Worm (Caenorhabditis elegans) whole organism, early embryonic: ENCODE data around the gene tbc-8.

Experiments
- F13C5.2 ChIP-seq: sonication (generic microtip); optimal IDR thresholded peaks from 2 replicates; lab custom pipeline; 2017; ENCODE audit warnings: mild to moderate bottlenecking, missing genetic modification characterization, inconsistent platforms, missing compliant biosample characterization
- aly-1 ChIP-seq: sonication (generic microtip); optimal IDR thresholded peaks from 2 replicates; lab custom pipeline; 2016; ENCODE audit warnings: missing genetic modification characterization, missing compliant biosample characterization
- ama-1 ChIP-seq: fragments of 150-350 bp; optimal IDR thresholded peaks from 2 replicates; lab custom pipeline; 2014
- flt-1 ChIP-seq: fragments of 200-800 bp; sonication (Bioruptor generic); IDR thresholded peaks from 2 replicates; pipeline ENCODE4 v1.3.6; 2022; ENCODE audit warnings: missing genetic modification characterization, missing compliant biosample characterization
- hmg-4 ChIP-seq: fragments of 200-800 bp; sonication (Bioruptor generic); optimal IDR thresholded peaks from 2 replicates; lab custom pipeline; 2018; ENCODE audit warnings: mild to moderate bottlenecking, missing genetic modification characterization, missing compliant biosample characterization
- hnd-1 ChIP-seq: sonication (generic microtip); optimal IDR thresholded peaks from 2 replicates; lab custom pipeline; 2016; ENCODE audit warnings: missing genetic modification characterization, missing compliant biosample characterization
- scrt-1 ChIP-seq: fragments of 200-800 bp; sonication (Bioruptor generic); IDR thresholded peaks from 2 replicates; pipeline ENCODE4 v1.3.6; 2022; ENCODE audit warnings: missing genetic modification characterization, missing compliant biosample characterization
- sea-1 ChIP-seq: fragments of 200-800 bp; sonication (Bioruptor generic); conservative IDR thresholded peaks from 2 replicates; pipeline ENCODE4 v1.3.6; 2022; ENCODE audit warnings: missing genetic modification characterization, missing compliant biosample characterization
- tbx-11 ChIP-seq: fragments of 200-800 bp; sonication (Bioruptor generic); IDR thresholded peaks from 2 replicates; pipeline ENCODE4 v1.3.6; 2022; ENCODE audit warnings: missing genetic modification characterization, missing compliant biosample characterization

ce11 chrIII:10398919-10399318 lies 34.2 kb downstream of the tbc-8 start:
- no peak for TF ChIP-seq tbx-11 (GFP tag; lab: Robert Waterston, UW)
- TF ChIP-seq aly-1 (tag; lab: Kevin White, UChicago): no peak
- TF ChIP-seq hmg-4: no peak
- no peak for TF ChIP-seq scrt-1 (GFP tag; lab: Robert Waterston, UW)
- no peak for TF ChIP-seq sea-1 (GFP tag; lab: Robert Waterston, UW)
- no peak for TF ChIP-seq hnd-1 (tag; lab: Kevin White, UChicago)
- no peak for TF ChIP-seq ama-1 (lab: Kevin White, UChicago)
- no peak for TF ChIP-seq flt-1 (GFP tag; lab: Robert Waterston, UW)
- no peak for TF ChIP-seq F13C5.2 (tag; lab: Kevin White, UChicago)
